Worm (Caenorhabditis elegans): ENCODE data around the gene C35A5.11.

DNA sequence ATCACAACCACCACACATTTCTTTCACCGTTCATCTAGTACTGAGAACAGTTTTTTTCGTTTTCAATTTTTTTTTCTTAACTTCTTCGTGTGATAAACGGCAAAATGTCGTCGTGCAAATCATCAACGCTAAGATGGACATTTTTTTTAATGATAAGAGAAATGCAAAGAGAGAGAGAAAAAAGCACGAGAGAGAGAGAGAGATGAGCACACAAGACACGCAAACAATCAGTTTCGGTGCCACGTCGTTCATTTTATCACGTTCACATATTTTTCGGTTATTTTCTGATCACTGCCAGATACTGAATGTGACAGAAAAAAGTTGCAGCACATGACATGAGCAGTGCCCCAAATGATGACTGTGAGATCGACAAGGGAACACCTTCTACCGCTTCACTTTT lies 34.7 kb downstream of the C35A5.11 start, which contains the start of gene egl-9:
- no peak for TF ChIP-seq pes-1 (GFP tag; IDR thresholded peaks at IDR 0.05)
- no peak for TF ChIP-seq hnd-1 (tag; optimal IDR thresholded peaks at IDR 0.05)
- TF ChIP-seq ama-1 (optimal IDR thresholded peaks at IDR 0.05): no peak
- no peak for TF ChIP-seq hmg-4 (GFP tag; optimal IDR thresholded peaks at IDR 0.05)

All from whole organism, early embryonic.